Worm (Caenorhabditis elegans): ENCODE results near the gene ula-1.
A peak's percentile ranks its signal among the peaks of the same experiment; 100 is the strongest.

Gene ula-1

DNA sequence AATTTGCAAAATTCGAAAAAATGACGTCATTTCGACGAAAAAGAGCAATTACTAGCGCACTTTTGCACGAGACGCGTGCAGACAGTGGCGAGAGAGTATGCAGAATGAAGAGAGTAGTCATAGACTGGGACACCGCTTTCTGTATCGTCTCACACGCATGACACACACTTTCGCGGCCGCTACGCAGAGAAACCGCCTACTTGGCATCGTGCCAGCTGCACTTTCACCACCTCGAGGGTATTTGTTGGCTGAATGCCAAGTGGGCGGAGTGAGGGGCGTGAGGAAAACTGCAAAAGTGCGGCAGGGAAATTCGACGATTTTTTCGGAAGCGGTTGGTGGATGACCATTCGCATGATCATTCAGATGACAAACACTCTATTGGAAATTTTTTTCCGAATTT lies 20.4 kb downstream of the ula-1 start (continued):
- TF ChIP-seq tlf-1 (GFP tag; optimal IDR thresholded peaks at IDR 0.05) (peak; percentile 98), zfh-2 (GFP tag; conservative IDR thresholded peaks at IDR 0.05) (peak; percentile 100), let-607 (tag; optimal IDR thresholded peaks at IDR 0.05) (peak; percentile 94 to 95), F55B11.4 (tag; optimal IDR thresholded peaks at IDR 0.05; ENCODE audit: borderline replicate concordance, insufficient read depth) (no peak), rpc-1 (optimal IDR thresholded peaks at IDR 0.05) (no peak), rpc-1 (tag; optimal IDR thresholded peaks at IDR 0.05) (no peak), F10E7.11 (tag; optimal IDR thresholded peaks at IDR 0.05) (peak; percentile 80), C17E4.6 (GFP tag; IDR thresholded peaks at IDR 0.05) (peak; percentile 87), snpc-1.1 (tag; optimal IDR thresholded peaks at IDR 0.05; ENCODE audit: insufficient read depth) (no peak), tbx-9 (tag; optimal IDR thresholded peaks at IDR 0.05; ENCODE audit: borderline replicate concordance) (no peak), T26A5.8 (tag; optimal IDR thresholded peaks at IDR 0.05) (no peak), zim-3 (tag; optimal IDR thresholded peaks at IDR 0.05) (peak; percentile 64), ceh-91 (GFP tag; IDR thresholded peaks at IDR 0.05) (peak; percentile 64), nhr-27 (tag; optimal IDR thresholded peaks at IDR 0.05) (peak; percentile 80), F57A8.1 (GFP tag; optimal IDR thresholded peaks at IDR 0.05) (peak; percentile 22), attf-6 (GFP tag; IDR thresholded peaks at IDR 0.05) (0 out of 2 replicates have a peak, but pooled peaks have one; percentile 62), B0261.1 (tag; optimal IDR thresholded peaks at IDR 0.05) (peak; percentile 37), ama-1 (optimal IDR thresholded peaks at IDR 0.05) (no peak), ama-1 (GFP tag; optimal IDR thresholded peaks at IDR 0.05) (no peak), dpff-1 (tag; optimal IDR thresholded peaks at IDR 0.05) (peak; percentile 7), madf-10 (tag; optimal IDR thresholded peaks at IDR 0.05) (peak; percentile 95), B0019.2 (GFP tag; conservative IDR thresholded peaks at IDR 0.05) (peak; percentile 71), lsl-1 (GFP tag; optimal IDR thresholded peaks at IDR 0.05) (peak; percentile 49), lag-1 (GFP tag; IDR thresholded peaks at IDR 0.05) (peak; percentile 86; the same call in 1 of the 2 replicates), mxl-1 (tag; optimal IDR thresholded peaks at IDR 0.05) (peak; percentile 58), akir-1 (GFP tag; optimal IDR thresholded peaks at IDR 0.05) (peak; percentile 86), dox-1 (GFP tag; IDR thresholded peaks at IDR 0.05) (peak; percentile 99), mes-4 (tag; optimal IDR thresholded peaks at IDR 0.05) (no peak), aptf-3 (GFP tag; IDR thresholded peaks at IDR 0.05) (no peak), F57C9.4 (tag; optimal IDR thresholded peaks at IDR 0.05) (peak; percentile 58), athp-1 (tag; optimal IDR thresholded peaks at IDR 0.05) (peak; percentile 96), nhr-120 (GFP tag; IDR thresholded peaks at IDR 0.05) (no peak), snpc-3.4 (tag; optimal IDR thresholded peaks at IDR 0.05) (no peak), F33H1.4 (GFP tag; IDR thresholded peaks at IDR 0.05) (peak; percentile 78), sptf-2 (GFP tag; optimal IDR thresholded peaks at IDR 0.05) (peak; percentile 58)

DNA sequence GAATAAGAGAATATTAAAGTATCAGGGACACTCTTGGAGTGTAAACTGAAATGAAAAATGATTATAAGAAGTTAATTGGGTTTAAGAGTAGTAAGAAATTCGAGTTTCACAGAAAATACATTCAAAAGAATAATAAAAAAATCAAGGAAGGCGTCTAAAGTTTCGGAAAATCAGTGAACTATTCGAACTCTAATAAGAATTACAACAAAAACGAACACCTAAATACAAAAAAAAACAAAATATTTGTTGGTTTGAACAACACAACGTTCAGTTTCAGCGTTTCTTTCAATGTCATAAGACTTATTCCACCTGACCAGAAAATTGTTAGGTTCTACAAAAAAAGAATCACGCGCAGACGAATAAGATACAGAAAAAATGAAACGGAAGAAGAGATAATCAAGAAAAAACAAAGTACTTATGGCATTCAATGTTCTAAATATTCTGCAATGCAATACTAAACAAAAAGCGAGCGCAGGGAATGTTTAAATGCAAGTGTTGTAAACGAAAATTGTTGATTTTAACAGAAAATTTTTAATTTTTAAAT lies 21.0 kb downstream of the ula-1 start, which contains the start of gene nhl-2:
Gene nhl-2 (minus strand): TSS at position 51 of the 544 bp plus-strand sequence.
- TF ChIP-seq cebp-1 (GFP tag; IDR thresholded peaks at IDR 0.05) (no peak), cebp-1 (tag; optimal IDR thresholded peaks at IDR 0.05) (no peak), cebp-2 (GFP tag; IDR thresholded peaks at IDR 0.05) (no peak), him-1 (tag; optimal IDR thresholded peaks at IDR 0.05) (no peak)

Measured in whole organism, young adult.